Fruit fly (Drosophila melanogaster) whole organism, embryonic: ENCODE data around the gene spd-2.

Source experiments
- Ada2b ChIP-seq: fragments of 200-800 bp; sonication (Bioruptor generic); IDR thresholded peaks from 2 replicates; pipeline ENCODE4 v1.3.6; 2022; ENCODE audit warnings: missing biosample characterization, missing genetic modification characterization
- CG10267 ChIP-seq: fragments of 200-800 bp; sonication (Bioruptor generic); optimal IDR thresholded peaks from 2 replicates; lab custom pipeline; 2018; ENCODE audit warnings: missing biosample characterization, mild to moderate bottlenecking, missing genetic modification characterization, moderate library complexity
- CG10462 ChIP-seq: fragments of 200-800 bp; sonication (Bioruptor generic); optimal IDR thresholded peaks from 2 replicates; lab custom pipeline; 2016; ENCODE audit warnings: missing biosample characterization, missing genetic modification characterization
- CG11085 ChIP-seq: fragments of 200-800 bp; sonication (Bioruptor generic); IDR thresholded peaks from 2 replicates; pipeline ENCODE4 v1.3.6; 2022; ENCODE audit warnings: missing biosample characterization, missing genetic modification characterization
- CG1233 ChIP-seq: fragments of 200-800 bp; sonication (Bioruptor generic); optimal IDR thresholded peaks from 4 replicates; lab custom pipeline; 2018; ENCODE audit warnings: missing biosample characterization, mild to moderate bottlenecking, missing genetic modification characterization
- CG12659 ChIP-seq: fragments of 200-800 bp; sonication (Bioruptor generic); optimal IDR thresholded peaks from 3 replicates; lab custom pipeline; 2017; ENCODE audit warnings: mild to moderate bottlenecking, missing biosample characterization, missing genetic modification reagents, missing genetic modification characterization
- CG13287 ChIP-seq: fragments of 200-800 bp; sonication (Bioruptor generic); IDR thresholded peaks from 2 replicates; pipeline ENCODE4 v1.3.6; 2022; ENCODE audit warnings: missing biosample characterization, missing genetic modification characterization; ENCODE audit not compliant: partially characterized antibody
- CG15269 ChIP-seq: fragments of 200-800 bp; sonication (Bioruptor generic); optimal IDR thresholded peaks from 2 replicates; lab custom pipeline; 2018; ENCODE audit warnings: missing biosample characterization, mild to moderate bottlenecking, missing genetic modification characterization, moderate library complexity
- CG1603 ChIP-seq: fragments of 200-800 bp; sonication (Bioruptor generic); optimal IDR thresholded peaks from 2 replicates; lab custom pipeline; 2019; ENCODE audit warnings: missing biosample characterization, mild to moderate bottlenecking, missing genetic modification characterization, moderate library complexity
- CG16813 ChIP-seq: fragments of 200-800 bp; sonication (Bioruptor generic); IDR thresholded peaks from 3 replicates; pipeline ENCODE4 v1.3.6; 2022; ENCODE audit warnings: missing biosample characterization, missing genetic modification characterization; ENCODE audit not compliant: partially characterized antibody
- CG2129 ChIP-seq: fragments of 200-800 bp; sonication (Bioruptor generic); IDR thresholded peaks from 2 replicates; pipeline ENCODE4 v1.3.6; 2022; ENCODE audit warnings: missing biosample characterization, missing genetic modification characterization; ENCODE audit not compliant: partially characterized antibody
- CG2712 ChIP-seq: fragments of 200-800 bp; optimal IDR thresholded peaks from 3 replicates; lab custom pipeline; 2019; ENCODE audit warnings: missing biosample characterization, mild to moderate bottlenecking, missing genetic modification characterization, moderate library complexity
- CG30403 ChIP-seq: fragments of 200-800 bp; sonication (Bioruptor generic); optimal IDR thresholded peaks from 3 replicates; lab custom pipeline; 2016; ENCODE audit warnings: missing biosample characterization, missing genetic modification characterization
- CG34224 ChIP-seq: fragments of 200-800 bp; sonication (Bioruptor generic); IDR thresholded peaks from 3 replicates; pipeline ENCODE4 v1.3.6; 2022; ENCODE audit warnings: missing biosample characterization, missing genetic modification characterization; ENCODE audit not compliant: partially characterized antibody
- CG43689 ChIP-seq: fragments of 200-800 bp; sonication (Bioruptor generic); IDR thresholded peaks from 2 replicates; pipeline ENCODE4 v1.3.6; 2022; ENCODE audit warnings: missing biosample characterization, missing genetic modification characterization
- CG4617 ChIP-seq: fragments of 200-800 bp; sonication (Bioruptor generic); optimal IDR thresholded peaks from 3 replicates; lab custom pipeline; 2016; ENCODE audit warnings: missing biosample characterization, missing genetic modification characterization, borderline replicate concordance
- CG4730 ChIP-seq: fragments of 200-800 bp; sonication (Bioruptor generic); IDR thresholded peaks from 2 replicates; pipeline ENCODE4 v1.3.6; 2022; ENCODE audit warnings: missing biosample characterization, missing genetic modification characterization
- CG6689 ChIP-seq: fragments of 200-800 bp; sonication (Bioruptor generic); IDR thresholded peaks from 2 replicates; pipeline ENCODE4 v1.3.6; 2022; ENCODE audit warnings: missing biosample characterization, missing genetic modification characterization
- CG7357 ChIP-seq: fragments of 200-800 bp; sonication (Bioruptor generic); IDR thresholded peaks from 3 replicates; pipeline ENCODE4 v1.3.6; 2022; ENCODE audit warnings: missing biosample characterization, missing genetic modification characterization
- CG8478 ChIP-seq: fragments of >200 bp; optimal IDR thresholded peaks from 2 replicates; lab custom pipeline; 2018
- HmgD ChIP-seq: fragments of 200-800 bp; sonication (Bioruptor generic); optimal IDR thresholded peaks from 3 replicates; lab custom pipeline; 2016; ENCODE audit warnings: missing biosample characterization, missing genetic modification characterization
- HmgZ ChIP-seq: fragments of 200-800 bp; sonication (Bioruptor generic); optimal IDR thresholded peaks from 2 replicates; lab custom pipeline; 2018; ENCODE audit warnings: missing biosample characterization, mild to moderate bottlenecking, missing genetic modification characterization
- Lpt ChIP-seq: fragments of >200 bp; optimal IDR thresholded peaks from 2 replicates; lab custom pipeline; 2018; ENCODE audit warnings: missing biosample characterization, missing genetic modification characterization
- Poxn ChIP-seq: fragments of 200-800 bp; sonication (Bioruptor generic); IDR thresholded peaks from 2 replicates; pipeline ENCODE4 v1.3.6; 2022; ENCODE audit warnings: missing biosample characterization, missing genetic modification characterization
- Sry-δ ChIP-seq: fragments of 200-800 bp; sonication (Bioruptor generic); optimal IDR thresholded peaks from 2 replicates; lab custom pipeline; 2016; ENCODE audit warnings: missing biosample characterization, missing genetic modification characterization
- Ssrp ChIP-seq: fragments of 200-800 bp; sonication (Bioruptor generic); optimal IDR thresholded peaks from 2 replicates; lab custom pipeline; 2018; ENCODE audit warnings: missing biosample characterization, mild to moderate bottlenecking, missing genetic modification characterization, moderate library complexity
- Xrp1 ChIP-seq: fragments of 200-800 bp; sonication (Bioruptor generic); IDR thresholded peaks from 2 replicates; pipeline ENCODE4 v1.3.6; 2022; ENCODE audit warnings: missing biosample characterization, missing genetic modification characterization
- abd-A ChIP-seq: fragments of 200-800 bp; sonication (Bioruptor generic); optimal IDR thresholded peaks from 3 replicates; lab custom pipeline; 2019; ENCODE audit warnings: missing biosample characterization, mild to moderate bottlenecking, missing genetic modification characterization, moderate library complexity
- ase ChIP-seq: fragments of 200-800 bp; sonication (Bioruptor generic); IDR thresholded peaks from 3 replicates; pipeline ENCODE4 v1.3.6; 2022; ENCODE audit warnings: missing biosample characterization, missing genetic modification characterization
- bbx ChIP-seq: fragments of 200-800 bp; sonication (Bioruptor generic); IDR thresholded peaks from 2 replicates; pipeline ENCODE4 v1.3.6; 2022; ENCODE audit warnings: missing biosample characterization, missing genetic modification characterization; ENCODE audit not compliant: partially characterized antibody
- bcd ChIP-seq: fragments of 200-800 bp; sonication (Bioruptor generic); optimal IDR thresholded peaks from 2 replicates; lab custom pipeline; 2017; ENCODE audit warnings: missing biosample characterization, mild to moderate bottlenecking, missing genetic modification characterization
- cato ChIP-seq: fragments of 200-800 bp; sonication (Bioruptor generic); optimal IDR thresholded peaks from 2 replicates; lab custom pipeline; 2016; ENCODE audit warnings: missing biosample characterization, missing genetic modification characterization, borderline replicate concordance
- chif ChIP-seq, 2 experiments: fragments of 200-800 bp; sonication (Bioruptor generic); optimal IDR thresholded peaks; 3 replicates each; lab custom pipeline; 2016; ENCODE audit warnings: missing biosample characterization in 2 of 2, missing genetic modification characterization in 2 of 2
- chinmo ChIP-seq: fragments of 200-800 bp; sonication (Bioruptor generic); IDR thresholded peaks from 4 replicates; pipeline ENCODE4 v1.3.6; 2022; ENCODE audit warnings: missing biosample characterization, missing genetic modification characterization; ENCODE audit not compliant: partially characterized antibody
- corto ChIP-seq: fragments of 200-800 bp; sonication (Bioruptor generic); optimal IDR thresholded peaks from 2 replicates; lab custom pipeline; 2016; ENCODE audit warnings: missing biosample characterization, mild to moderate bottlenecking, missing genetic modification characterization, moderate library complexity
- croc ChIP-seq: fragments of 200-800 bp; sonication (Bioruptor generic); conservative IDR thresholded peaks from 3 replicates; pipeline ENCODE4 v1.3.6; 2022; ENCODE audit warnings: missing biosample characterization, missing genetic modification characterization
- da ChIP-seq: fragments of 200-800 bp; sonication (Bioruptor generic); optimal IDR thresholded peaks from 2 replicates; lab custom pipeline; 2016; ENCODE audit warnings: missing biosample characterization, missing genetic modification characterization
- lbe ChIP-seq: fragments of 200-800 bp; sonication (Bioruptor generic); optimal IDR thresholded peaks from 2 replicates; lab custom pipeline; 2016; ENCODE audit warnings: missing biosample characterization, mild to moderate bottlenecking, missing genetic modification characterization
- lov ChIP-seq, 2 experiments: fragments of 200-800 bp in 1 of 2; fragments of >200 bp in 1 of 2; sonication (Bioruptor generic) in 1 of 2; IDR thresholded peaks in 1 of 2; optimal IDR thresholded peaks in 1 of 2; 2 replicates in 1 of 2; 3 replicates in 1 of 2; pipeline versions ENCODE4 v1.3.6 to Lab custom; 2017 to 2022; ENCODE audit warnings: missing biosample characterization in 1 of 2, missing genetic modification characterization in 1 of 2
- mirr ChIP-seq: fragments of 200-800 bp; sonication (Bioruptor generic); optimal IDR thresholded peaks from 3 replicates; lab custom pipeline; 2018; ENCODE audit warnings: missing biosample characterization, mild to moderate bottlenecking, missing genetic modification characterization
- nerfin-1 ChIP-seq: fragments of 200-800 bp; sonication (Bioruptor generic); optimal IDR thresholded peaks from 3 replicates; lab custom pipeline; 2019; ENCODE audit warnings: missing biosample characterization, mild to moderate bottlenecking, missing genetic modification characterization, moderate library complexity
- pita ChIP-seq: fragments of 200-800 bp; sonication (Bioruptor generic); optimal IDR thresholded peaks from 2 replicates; lab custom pipeline; 2017; ENCODE audit warnings: missing biosample characterization, mild to moderate bottlenecking, missing genetic modification characterization
- sens-2 ChIP-seq: fragments of 200-800 bp; sonication (Bioruptor generic); IDR thresholded peaks from 2 replicates; pipeline ENCODE4 v1.3.6; 2022; ENCODE audit warnings: missing biosample characterization, missing genetic modification characterization
- slou ChIP-seq: fragments of 200-800 bp; sonication (Bioruptor generic); optimal IDR thresholded peaks from 3 replicates; lab custom pipeline; 2016; ENCODE audit warnings: missing biosample characterization, missing genetic modification characterization
- slp2 ChIP-seq: fragments of 200-800 bp; sonication (Bioruptor generic); optimal IDR thresholded peaks from 2 replicates; lab custom pipeline; 2016; ENCODE audit warnings: missing biosample characterization, missing genetic modification characterization
- unc-4 ChIP-seq: fragments of 200-800 bp; sonication (Bioruptor generic); IDR thresholded peaks from 2 replicates; pipeline ENCODE4 v1.3.6; 2022; ENCODE audit warnings: missing biosample characterization, missing genetic modification characterization; ENCODE audit not compliant: partially characterized antibody
- wek ChIP-seq: fragments of 200-800 bp; sonication (Bioruptor generic); optimal IDR thresholded peaks from 3 replicates; lab custom pipeline; 2018; ENCODE audit warnings: missing biosample characterization, mild to moderate bottlenecking, missing genetic modification characterization, moderate library complexity
- zf30C ChIP-seq: fragments of 200-800 bp; sonication (Bioruptor generic); optimal IDR thresholded peaks from 3 replicates; lab custom pipeline; 2018; ENCODE audit warnings: missing biosample characterization, mild to moderate bottlenecking, missing genetic modification characterization
- zfh2 ChIP-seq: fragments of 200-800 bp; sonication (Bioruptor generic); optimal IDR thresholded peaks from 2 replicates; lab custom pipeline; 2016; ENCODE audit warnings: missing biosample characterization, missing genetic modification characterization

spd-2 gene

dm6 chr3L:16612152-16612551 lies 17.3 kb upstream of the spd-2 start, which contains the start of gene CG4101 (continued):
- TF ChIP-seq zf30C (GFP tag; lab: Kevin White, UChicago) (no peak), mirr (GFP tag; lab: Kevin White, UChicago) (peak; percentile 34), Ssrp (peak; percentile 75), CG4730 (peak; percentile 62), chinmo (GFP tag; lab: Robert Waterston, UW) (no peak), sens-2 (peak; percentile 60; the same call in 1 of the 2 replicates), CG43689 (GFP tag; lab: Robert Waterston, UW) (no peak), HmgD (GFP tag; lab: Kevin White, UChicago) (peak; percentile 35), CG30403 (GFP tag; lab: Kevin White, UChicago) (peak; percentile 91), zfh2 (GFP tag; lab: Kevin White, UChicago) (peak; percentile 86), CG10462 (GFP tag; lab: Kevin White, UChicago) (peak; percentile 60)

- TF ChIP-seq Ada2b, result no peak
- peak; percentile 50 for TF ChIP-seq Sry-δ (GFP tag; lab: Kevin White, UChicago)
- peak; percentile 50; the same call in 2 of the 3 replicates for TF ChIP-seq CG34224 (GFP tag; lab: Robert Waterston, UW)
- TF ChIP-seq ase (GFP tag; lab: Robert Waterston, UW), result no peak
- TF ChIP-seq CG4617 (GFP tag; lab: Kevin White, UChicago), result peak; percentile 29
- TF ChIP-seq nerfin-1, result peak; percentile 47
- no peak for TF ChIP-seq bcd (GFP tag; lab: Kevin White, UChicago)
- no peak for TF ChIP-seq slp2
- TF ChIP-seq pita (GFP tag; lab: Kevin White, UChicago), result no peak
- TF ChIP-seq CG2129, result 0 out of 2 replicates have a peak, but pooled peaks have one; percentile 12
- no peak for TF ChIP-seq CG7357 (GFP tag; lab: Robert Waterston, UW)
- TF ChIP-seq Poxn (GFP tag; lab: Robert Waterston, UW), result no peak
- TF ChIP-seq abd-A (tag; lab: Kevin White, UChicago), result no peak
- TF ChIP-seq CG1233 (GFP tag; lab: Kevin White, UChicago), result no peak
- TF ChIP-seq cato (GFP tag; lab: Kevin White, UChicago), result no peak
- no peak for TF ChIP-seq corto (GFP tag; lab: Kevin White, UChicago)
- TF ChIP-seq bbx (GFP tag; lab: Robert Waterston, UW), result peak; percentile 45; the same call in 1 of the 2 replicates
- no peak for TF ChIP-seq CG15269
- TF ChIP-seq CG1603 (tag; lab: Kevin White, UChicago), result peak; percentile 25
- no peak for TF ChIP-seq CG8478 (lab: Kevin White, UChicago)
- peak; percentile 5 for TF ChIP-seq HmgZ (tag; lab: Kevin White, UChicago)
- TF ChIP-seq Xrp1 (GFP tag; lab: Robert Waterston, UW), result no peak
- TF ChIP-seq CG6689 (GFP tag; lab: Robert Waterston, UW), result no peak
- TF ChIP-seq CG13287 (GFP tag; lab: Robert Waterston, UW), result peak; percentile 71
- TF ChIP-seq CG12659 (GFP tag; lab: Kevin White, UChicago), result peak; percentile 39
- TF ChIP-seq unc-4 (GFP tag; lab: Robert Waterston, UW), result peak; percentile 54; the same call in 1 of the 2 replicates
- no peak for TF ChIP-seq lov (optimal IDR thresholded peaks at IDR 0.05; lab: Kevin White, UChicago)
- no peak for TF ChIP-seq lov (GFP tag; IDR thresholded peaks at IDR 0.05; lab: Robert Waterston, UW)
- TF ChIP-seq CG2712 (tag; lab: Kevin White, UChicago), result peak; percentile 18
- TF ChIP-seq da (GFP tag; lab: Kevin White, UChicago), result no peak
- no peak for TF ChIP-seq croc (GFP tag; lab: Robert Waterston, UW)
- TF ChIP-seq CG16813 (GFP tag; lab: Robert Waterston, UW), result peak; percentile 44; the same call in 2 of the 3 replicates
- peak; percentile 15 for TF ChIP-seq lbe (GFP tag; lab: Kevin White, UChicago)
- TF ChIP-seq Lpt (GFP tag; lab: Kevin White, UChicago), result no peak
- TF ChIP-seq CG11085 (GFP tag; lab: Robert Waterston, UW), result no peak
- peak; percentile 22 for TF ChIP-seq CG10267
- TF ChIP-seq chif (GFP tag; optimal IDR thresholded peaks at IDR 0.05; lab: Kevin White, UChicago), result no peak
- no peak for TF ChIP-seq wek
- no peak for TF ChIP-seq slou (GFP tag; lab: Kevin White, UChicago)
Measured at dm6 chr3L:16610201-16610600, 15.4 kb upstream of the spd-2 start, which contains the start of gene Prosbeta6. Gene Prosbeta6, minus strand, starts transcription at chr3L:16610418.
